5 worm cellular contexts compared by ENCODE assay signal in genomic region chrIII:599279-599678, ce11.
A peak's percentile ranks its signal among the peaks of the same experiment; 100 is the strongest.
TF ChIP-seq lines count a peak whose summit lies in the region.

No protein-coding gene starts in this region.

TF ChIP-seq in whole organism, L1 larva, 84 proteins besides CTCF, POLR2A, EP300 and RAD21:
- TF ChIP-seq F16B12.6 (tag; optimal IDR thresholded peaks at IDR 0.05; lab: Kevin White, UChicago) (no peak), elt-2 (tag; optimal IDR thresholded peaks at IDR 0.05; lab: Kevin White, UChicago) (peak; percentile 33)

TF ChIP-seq in whole organism, L2 larva, 48 proteins besides CTCF, POLR2A, EP300 and RAD21:
- TF ChIP-seq elt-1 (tag; optimal IDR thresholded peaks at IDR 0.05; lab: Kevin White, UChicago) (no peak), ceh-16 (tag; optimal IDR thresholded peaks at IDR 0.05; lab: Kevin White, UChicago) (no peak), mdl-1 (tag; optimal IDR thresholded peaks at IDR 0.05; lab: Kevin White, UChicago) (no peak), gmeb-1 (tag; optimal IDR thresholded peaks at IDR 0.05; lab: Kevin White, UChicago) (peak; percentile 9), nhr-12 (tag; optimal IDR thresholded peaks at IDR 0.05; lab: Kevin White, UChicago) (no peak)

TF ChIP-seq in whole organism, L3 larva, 47 proteins besides CTCF, POLR2A, EP300 and RAD21:
- peak; percentile 12 for TF ChIP-seq pqm-1 (tag; optimal IDR thresholded peaks at IDR 0.05; lab: Kevin White, UChicago)
- no peak for TF ChIP-seq skn-1 (tag; optimal IDR thresholded peaks at IDR 0.05; lab: Kevin White, UChicago)
- TF ChIP-seq elt-2 (tag; optimal IDR thresholded peaks at IDR 0.05; lab: Kevin White, UChicago): peak; percentile 46
- TF ChIP-seq jun-1 (tag; optimal IDR thresholded peaks at IDR 0.05; lab: Kevin White, UChicago): peak; percentile 14

TF ChIP-seq in whole organism, L4 larva, 104 proteins besides CTCF, POLR2A, EP300 and RAD21 (continues in another document):
- TF ChIP-seq nhr-102 (tag; optimal IDR thresholded peaks at IDR 0.05; lab: Kevin White, UChicago) (peak; percentile 23), lin-29 (GFP tag; IDR thresholded peaks at IDR 0.05; lab: Robert Waterston, UW) (no peak), egl-27 (tag; optimal IDR thresholded peaks at IDR 0.05; lab: Kevin White, UChicago) (no peak), nhr-10 (tag; optimal IDR thresholded peaks at IDR 0.05; lab: Kevin White, UChicago) (peak; percentile 1), tra-1 (GFP tag; IDR thresholded peaks at IDR 0.05; lab: Robert Waterston, UW) (no peak), nhr-41 (GFP tag; IDR thresholded peaks at IDR 0.05; lab: Robert Waterston, UW) (no peak), nhr-76 (tag; optimal IDR thresholded peaks at IDR 0.05; lab: Kevin White, UChicago) (no peak), aha-1 (tag; lab: Kevin White, UChicago) (peak; percentile 23), daf-16 (GFP tag; optimal IDR thresholded peaks at IDR 0.05; lab: Kevin White, UChicago) (no peak), daf-16 (tag; optimal IDR thresholded peaks at IDR 0.05; lab: Kevin White, UChicago) (peak; percentile 72), duxl-1 (tag; optimal IDR thresholded peaks at IDR 0.05; lab: Kevin White, UChicago; ENCODE audit: poor library complexity) (no peak), jun-1 (tag; optimal IDR thresholded peaks at IDR 0.05; lab: Kevin White, UChicago) (no peak), nhr-237 (tag; optimal IDR thresholded peaks at IDR 0.05; lab: Kevin White, UChicago) (no peak), mes-2 (tag; optimal IDR thresholded peaks at IDR 0.05; lab: Kevin White, UChicago; ENCODE audit: poor library complexity, severe bottlenecking) (peak; percentile 31), zag-1 (tag; optimal IDR thresholded peaks at IDR 0.05; lab: Kevin White, UChicago) (no peak), ceh-44 (GFP tag; IDR thresholded peaks at IDR 0.05; lab: Robert Waterston, UW) (no peak), ceh-32 (tag; optimal IDR thresholded peaks at IDR 0.05; lab: Kevin White, UChicago; ENCODE audit: poor library complexity) (no peak), F37D6.2 (tag; optimal IDR thresholded peaks at IDR 0.05; lab: Kevin White, UChicago) (no peak), madf-9 (GFP tag; conservative IDR thresholded peaks at IDR 0.05; lab: Robert Waterston, UW) (no peak), pqm-1 (tag; optimal IDR thresholded peaks at IDR 0.05; lab: Kevin White, UChicago) (no peak), Y48G9A.11 (GFP tag; IDR thresholded peaks at IDR 0.05; lab: Robert Waterston, UW) (no peak), F10B5.3 (tag; optimal IDR thresholded peaks at IDR 0.05; lab: Kevin White, UChicago) (no peak), mxl-3 (GFP tag; optimal IDR thresholded peaks at IDR 0.05; lab: Kevin White, UChicago) (no peak), nhr-77 (tag; optimal IDR thresholded peaks at IDR 0.05; lab: Kevin White, UChicago) (peak; percentile 27), tag-97 (GFP tag; IDR thresholded peaks at IDR 0.05; lab: Robert Waterston, UW) (no peak), unc-130 (GFP tag; optimal IDR thresholded peaks at IDR 0.05; lab: Kevin White, UChicago) (no peak), ceh-82 (tag; optimal IDR thresholded peaks at IDR 0.05; lab: Kevin White, UChicago) (no peak), hlh-30 (tag; optimal IDR thresholded peaks at IDR 0.05; lab: Kevin White, UChicago; ENCODE audit: insufficient read depth) (no peak), spr-1 (tag; optimal IDR thresholded peaks at IDR 0.05; lab: Kevin White, UChicago) (no peak), ZK546.5 (tag; optimal IDR thresholded peaks at IDR 0.05; lab: Kevin White, UChicago) (no peak), Y5F2A.4 (GFP tag; optimal IDR thresholded peaks at IDR 0.05; lab: Kevin White, UChicago) (no peak), lin-39 (tag; optimal IDR thresholded peaks at IDR 0.05; lab: Kevin White, UChicago) (no peak), hmg-1.1 (GFP tag; IDR thresholded peaks at IDR 0.05; lab: Robert Waterston, UW) (no peak), zfp-3 (GFP tag; conservative IDR thresholded peaks at IDR 0.05; lab: Robert Waterston, UW) (0 out of 2 replicates have a peak, but pooled peaks have one; percentile 52), dmd-6 (GFP tag; IDR thresholded peaks at IDR 0.05; lab: Robert Waterston, UW) (no peak; the same call in 1 of the 2 replicates), D1046.2 (GFP tag; IDR thresholded peaks at IDR 0.05; lab: Robert Waterston, UW) (no peak), lsy-2 (tag; optimal IDR thresholded peaks at IDR 0.05; lab: Kevin White, UChicago) (no peak), lim-7 (GFP tag; IDR thresholded peaks at IDR 0.05; lab: Robert Waterston, UW) (no peak), rbr-2 (tag; optimal IDR thresholded peaks at IDR 0.05; lab: Kevin White, UChicago) (no peak), ZK337.2 (GFP tag; IDR thresholded peaks at IDR 0.05; lab: Robert Waterston, UW) (no peak), hlh-11 (tag; optimal IDR thresholded peaks at IDR 0.05; lab: Kevin White, UChicago) (peak; percentile 18)

TF ChIP-seq in whole organism, young adult, 124 proteins besides CTCF, POLR2A, EP300 and RAD21:
- TF ChIP-seq ceh-40 (GFP tag; IDR thresholded peaks at IDR 0.05; lab: Robert Waterston, UW) (no peak), let-607 (tag; optimal IDR thresholded peaks at IDR 0.05; lab: Kevin White, UChicago) (peak in 1 of 2 experiments; percentile 17), ztf-18 (tag; optimal IDR thresholded peaks at IDR 0.05; lab: Kevin White, UChicago) (no peak), tlf-1 (GFP tag; optimal IDR thresholded peaks at IDR 0.05; lab: Kevin White, UChicago) (no peak), cebp-1 (GFP tag; IDR thresholded peaks at IDR 0.05; lab: Robert Waterston, UW) (no peak), cebp-1 (tag; optimal IDR thresholded peaks at IDR 0.05; lab: Kevin White, UChicago) (peak; percentile 7), snpc-3.4 (tag; optimal IDR thresholded peaks at IDR 0.05; lab: Kevin White, UChicago) (no peak), F22D6.2 (tag; optimal IDR thresholded peaks at IDR 0.05; lab: Kevin White, UChicago) (no peak), ekl-4 (GFP tag; IDR thresholded peaks at IDR 0.05; lab: Robert Waterston, UW) (0 out of 2 replicates have a peak, but pooled peaks have one; percentile 36), rcor-1 (GFP tag; IDR thresholded peaks at IDR 0.05; lab: Robert Waterston, UW) (no peak), lin-40 (tag; optimal IDR thresholded peaks at IDR 0.05; lab: Kevin White, UChicago) (no peak), ama-1 (optimal IDR thresholded peaks at IDR 0.05; lab: Kevin White, UChicago) (no peak), ama-1 (GFP tag; optimal IDR thresholded peaks at IDR 0.05; lab: Kevin White, UChicago) (no peak), hmg-20 (GFP tag; IDR thresholded peaks at IDR 0.05; lab: Robert Waterston, UW) (no peak), nhr-80 (tag; optimal IDR thresholded peaks at IDR 0.05; lab: Kevin White, UChicago) (peak; percentile 18), snpc-1.3 (tag; optimal IDR thresholded peaks at IDR 0.05; lab: Kevin White, UChicago; ENCODE audit: insufficient read depth) (no peak), die-1 (tag; optimal IDR thresholded peaks at IDR 0.05; lab: Kevin White, UChicago) (no peak), ZK185.1 (tag; optimal IDR thresholded peaks at IDR 0.05; lab: Kevin White, UChicago; ENCODE audit: poor library complexity, severe bottlenecking) (peak; percentile 42), Y53G8AR.9 (GFP tag; conservative IDR thresholded peaks at IDR 0.05; lab: Robert Waterston, UW) (0 out of 2 replicates have a peak, but pooled peaks have one; percentile 40), hsf-1 (GFP tag; IDR thresholded peaks at IDR 0.05; lab: Robert Waterston, UW) (no peak), T07F8.4 (tag; optimal IDR thresholded peaks at IDR 0.05; lab: Kevin White, UChicago) (no peak)
